Worm (Caenorhabditis elegans) whole organism, mixed stage, embryonic: ENCODE results near the gene F08G2.8.
A peak's percentile ranks its signal among the peaks of the same experiment; 100 is the strongest.
"Not testable (repeated sequence)": the region's sequence is repeated elsewhere in the genome, so short reads cannot be mapped to it uniquely, and the experiment has no call there.

Source experiments
- ces-1 ChIP-seq: fragments of 150-350 bp; optimal IDR thresholded peaks from 2 replicates; lab custom pipeline; 2014; ENCODE audit warnings: missing biosample characterization, missing genetic modification reagents, missing genetic modification characterization
- hlh-1 ChIP-seq: fragments of 150-350 bp; optimal IDR thresholded peaks from 2 replicates; lab custom pipeline; 2014; ENCODE audit warnings: missing biosample characterization, missing genetic modification reagents, missing genetic modification characterization
- lin-13 ChIP-seq: fragments of 150-350 bp; optimal IDR thresholded peaks from 2 replicates; lab custom pipeline; 2014; ENCODE audit warnings: missing biosample characterization, missing genetic modification characterization
- lsy-2 ChIP-seq: fragments of 150-350 bp; optimal IDR thresholded peaks from 2 replicates; lab custom pipeline; 2014; ENCODE audit warnings: missing biosample characterization, missing genetic modification characterization
- nhr-237 ChIP-seq: fragments of 150-350 bp; optimal IDR thresholded peaks from 2 replicates; lab custom pipeline; 2014; ENCODE audit warnings: missing biosample characterization, missing genetic modification characterization
- nhr-76 ChIP-seq: sonication (generic microtip); optimal IDR thresholded peaks from 2 replicates; lab custom pipeline; 2017; ENCODE audit warnings: missing biosample characterization, missing genetic modification characterization
- pha-4 ChIP-seq: fragments of 150-350 bp; optimal IDR thresholded peaks from 2 replicates; lab custom pipeline; 2018; ENCODE audit warnings: missing biosample characterization, missing genetic modification reagents, missing genetic modification characterization
- snpc-4 ChIP-seq: fragments of 150-350 bp; optimal IDR thresholded peaks from 2 replicates; lab custom pipeline; 2014; ENCODE audit warnings: missing biosample characterization, missing genetic modification characterization
- unc-39 ChIP-seq: fragments of 150-350 bp; optimal IDR thresholded peaks from 2 replicates; lab custom pipeline; 2014; ENCODE audit warnings: missing biosample characterization, missing genetic modification characterization
- unc-62 ChIP-seq: fragments of 150-350 bp; optimal IDR thresholded peaks from 2 replicates; lab custom pipeline; 2014; ENCODE audit warnings: missing biosample characterization, missing genetic modification reagents, missing genetic modification characterization
- ztf-11 ChIP-seq: fragments of 150-350 bp; optimal IDR thresholded peaks from 2 replicates; lab custom pipeline; 2014; ENCODE audit warnings: missing biosample characterization, missing genetic modification characterization

DNA sequence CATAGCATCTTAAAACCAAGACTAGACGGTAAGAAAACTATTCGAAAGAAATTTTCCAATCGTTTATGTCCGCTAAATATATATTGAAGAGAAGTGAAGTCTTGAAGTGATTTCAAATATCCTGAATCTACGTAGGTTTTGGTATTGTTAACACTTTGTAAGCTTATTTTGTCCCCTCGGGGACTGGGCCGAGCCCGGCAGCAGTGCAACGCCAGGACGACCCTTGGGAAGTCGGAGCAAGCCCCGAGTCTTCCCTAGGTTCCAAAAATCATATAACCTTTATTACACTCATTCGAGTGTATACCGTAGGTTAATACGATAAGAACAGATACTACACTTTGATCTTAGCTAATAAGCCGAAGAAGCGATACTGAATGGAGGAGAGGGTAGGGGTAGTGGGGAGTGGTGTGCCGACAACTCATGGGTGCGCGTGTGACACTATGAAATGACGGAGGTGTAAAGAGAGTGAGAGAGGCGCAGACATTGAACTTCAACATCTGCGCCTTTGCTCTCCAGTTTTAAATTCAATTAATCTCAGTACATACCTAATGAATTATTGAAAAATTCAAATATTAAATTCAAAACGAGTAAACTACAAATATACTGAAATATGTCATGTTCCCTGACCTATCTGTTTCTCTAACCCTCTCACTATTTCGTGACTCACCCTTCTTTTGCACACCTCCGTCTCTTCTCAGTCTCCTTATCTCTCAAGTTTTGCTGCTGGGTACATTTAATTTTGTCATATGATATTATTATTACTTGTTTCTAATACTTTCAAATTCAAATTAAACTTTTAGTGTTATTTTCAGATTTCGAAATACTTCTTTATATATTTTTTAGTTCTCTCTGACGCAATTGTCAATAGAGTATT lies 22.7 kb upstream of the F08G2.8 start:
- TF ChIP-seq snpc-4 (tag; lab: Kevin White, UChicago); unc-39 (tag; lab: Kevin White, UChicago); nhr-76 (tag; lab: Kevin White, UChicago); pha-4; nhr-237; lsy-2; unc-62; ztf-11; hlh-1; lin-13: not testable (repeated sequence)
- peak; percentile 43 for TF ChIP-seq ces-1 (GFP tag; lab: Kevin White, UChicago)
